Fruit fly (Drosophila melanogaster) whole organism, embryonic: ENCODE results near the gene gt.

Experiments
- Blimp-1 ChIP-seq: fragments of 200-800 bp; sonication (Bioruptor generic); optimal IDR thresholded peaks from 3 replicates; lab custom pipeline; 2018; ENCODE audit warnings: missing biosample characterization, missing genetic modification characterization, mild to moderate bottlenecking, moderate library complexity, missing genetic modification reagents
- C15 ChIP-seq: fragments of 200-800 bp; sonication (Bioruptor generic); IDR thresholded peaks from 3 replicates; pipeline ENCODE4 v1.3.6; 2022; ENCODE audit warnings: missing biosample characterization, missing genetic modification characterization
- CG10431 ChIP-seq: fragments of 200-800 bp; sonication (Bioruptor generic); optimal IDR thresholded peaks from 3 replicates; lab custom pipeline; 2018; ENCODE audit warnings: missing biosample characterization, mild to moderate bottlenecking, missing genetic modification characterization
- CG10959 ChIP-seq: fragments of 200-800 bp; sonication (Bioruptor generic); IDR thresholded peaks from 2 replicates; pipeline ENCODE4 v1.3.6; 2022; ENCODE audit warnings: missing biosample characterization, missing genetic modification characterization
- CG13296 ChIP-seq: fragments of 200-800 bp; sonication (Bioruptor generic); optimal IDR thresholded peaks from 3 replicates; lab custom pipeline; 2018; ENCODE audit warnings: missing biosample characterization, mild to moderate bottlenecking, missing genetic modification characterization
- CG13775 ChIP-seq: fragments of 200-800 bp; sonication (Bioruptor generic); optimal IDR thresholded peaks from 3 replicates; lab custom pipeline; 2017; ENCODE audit warnings: missing biosample characterization, mild to moderate bottlenecking, missing genetic modification characterization
- CG1603 ChIP-seq: fragments of 200-800 bp; sonication (Bioruptor generic); optimal IDR thresholded peaks from 2 replicates; lab custom pipeline; 2019; ENCODE audit warnings: missing biosample characterization, mild to moderate bottlenecking, missing genetic modification characterization, moderate library complexity
- CG17802 ChIP-seq: fragments of 200-800 bp; sonication (Bioruptor generic); optimal IDR thresholded peaks from 2 replicates; lab custom pipeline; 2018; ENCODE audit warnings: missing biosample characterization, mild to moderate bottlenecking, missing genetic modification characterization, moderate library complexity
- CG32772 ChIP-seq: fragments of 200-800 bp; sonication (Bioruptor generic); IDR thresholded peaks from 2 replicates; pipeline ENCODE4 v1.3.6; 2022; ENCODE audit warnings: missing biosample characterization, missing genetic modification characterization
- CG33557 ChIP-seq: fragments of 200-800 bp; sonication (Bioruptor generic); optimal IDR thresholded peaks from 2 replicates; lab custom pipeline; 2019; ENCODE audit warnings: missing biosample characterization, mild to moderate bottlenecking, missing genetic modification characterization, moderate library complexity
- CG34422 ChIP-seq: fragments of 200-800 bp; sonication (Bioruptor generic); IDR thresholded peaks from 3 replicates; pipeline ENCODE4 v1.3.6; 2022; ENCODE audit warnings: missing biosample characterization, missing genetic modification characterization
- CG3847 ChIP-seq: fragments of 200-800 bp; sonication (Bioruptor generic); IDR thresholded peaks from 2 replicates; pipeline ENCODE4 v1.3.6; 2022; ENCODE audit warnings: missing biosample characterization, missing genetic modification characterization
- CG6791 ChIP-seq: fragments of 200-800 bp; sonication (Bioruptor generic); IDR thresholded peaks from 3 replicates; pipeline ENCODE4 v1.3.6; 2022; ENCODE audit warnings: missing biosample characterization, missing genetic modification characterization; ENCODE audit not compliant: partially characterized antibody
- CG7745 ChIP-seq: fragments of 200-800 bp; sonication (Bioruptor generic); optimal IDR thresholded peaks from 2 replicates; lab custom pipeline; 2018; ENCODE audit warnings: missing biosample characterization, mild to moderate bottlenecking, missing genetic modification characterization, moderate library complexity
- CG7928 ChIP-seq: fragments of 200-800 bp; sonication (Bioruptor generic); optimal IDR thresholded peaks from 2 replicates; lab custom pipeline; 2017; ENCODE audit warnings: missing biosample characterization, mild to moderate bottlenecking, missing genetic modification characterization
- CG8290 ChIP-seq, 3 experiments: fragments of 200-800 bp; sonication (Bioruptor generic); optimal IDR thresholded peaks; 2 replicates each; lab custom pipeline; 2016 to 2019; ENCODE audit warnings: missing biosample characterization in 3 of 3, missing genetic modification characterization in 3 of 3, mild to moderate bottlenecking in 2 of 3, moderate library complexity in 1 of 3
- Doc2 ChIP-seq: fragments of 200-800 bp; sonication (Bioruptor generic); IDR thresholded peaks from 2 replicates; pipeline ENCODE4 v1.3.6; 2022; ENCODE audit warnings: missing biosample characterization, missing genetic modification characterization
- Ets65A ChIP-seq: fragments of 200-800 bp; sonication (Bioruptor generic); peaks from one replicate; lab custom pipeline; 2016; ENCODE audit warnings: missing biosample characterization, missing genetic modification characterization
- HLHmδ ChIP-seq: fragments of 200-800 bp; sonication (Bioruptor generic); optimal IDR thresholded peaks from 2 replicates; lab custom pipeline; 2018; ENCODE audit warnings: missing biosample characterization, mild to moderate bottlenecking, missing genetic modification characterization, moderate library complexity
- Hey ChIP-seq: fragments of 200-800 bp; sonication (Bioruptor generic); optimal IDR thresholded peaks from 3 replicates; lab custom pipeline; 2018; ENCODE audit warnings: missing biosample characterization, mild to moderate bottlenecking, missing genetic modification characterization
- HmgD ChIP-seq: fragments of 200-800 bp; sonication (Bioruptor generic); optimal IDR thresholded peaks from 3 replicates; lab custom pipeline; 2016; ENCODE audit warnings: missing biosample characterization, missing genetic modification characterization
- Jarid2 ChIP-seq: fragments of 200-800 bp; sonication (Bioruptor generic); optimal IDR thresholded peaks from 3 replicates; lab custom pipeline; 2017; ENCODE audit warnings: mild to moderate bottlenecking, missing biosample characterization, missing genetic modification reagents, missing genetic modification characterization
- Max ChIP-seq: fragments of 200-800 bp; sonication (Bioruptor generic); optimal IDR thresholded peaks from 2 replicates; lab custom pipeline; 2016; ENCODE audit warnings: missing biosample characterization, mild to moderate bottlenecking, missing genetic modification characterization
- NFAT ChIP-seq: fragments of 200-800 bp; sonication (Bioruptor generic); IDR thresholded peaks from 2 replicates; pipeline ENCODE4 v1.3.6; 2022; ENCODE audit warnings: missing biosample characterization, missing genetic modification characterization
- Oli ChIP-seq: fragments of 200-800 bp; sonication (Bioruptor generic); optimal IDR thresholded peaks from 2 replicates; lab custom pipeline; 2018; ENCODE audit warnings: missing biosample characterization, mild to moderate bottlenecking, missing genetic modification characterization, moderate library complexity
- Scr ChIP-seq: fragments of 200-800 bp; sonication (Bioruptor generic); IDR thresholded peaks from 2 replicates; pipeline ENCODE4 v1.3.6; 2022; ENCODE audit warnings: missing biosample characterization, missing genetic modification characterization; ENCODE audit not compliant: partially characterized antibody
- Spps ChIP-seq: fragments of 200-800 bp; sonication (Bioruptor generic); optimal IDR thresholded peaks from 2 replicates; lab custom pipeline; 2018; ENCODE audit warnings: missing biosample characterization, mild to moderate bottlenecking, missing genetic modification characterization
- Tbp ChIP-seq: fragments of >200 bp; optimal IDR thresholded peaks from 2 replicates; lab custom pipeline; 2018; ENCODE audit warnings: missing biosample characterization, missing genetic modification characterization
- Trl ChIP-seq, 3 experiments: fragments of >200 bp in 2 of 3; fragments of 200-800 bp in 1 of 3; sonication (Bioruptor generic) in 1 of 3; optimal IDR thresholded peaks; 2 replicates in 1 of 3; 3 replicates in 2 of 3; lab custom pipeline; 2016 to 2017; ENCODE audit warnings: missing biosample characterization in 1 of 3, missing genetic modification characterization in 1 of 3
- ab ChIP-seq: fragments of 200-800 bp; sonication (Bioruptor generic); optimal IDR thresholded peaks from 2 replicates; lab custom pipeline; 2016; ENCODE audit warnings: missing biosample characterization, missing genetic modification characterization
- ap ChIP-seq: fragments of 200-800 bp; sonication (Bioruptor generic); IDR thresholded peaks from 2 replicates; pipeline ENCODE4 v1.3.6; 2022; ENCODE audit warnings: missing biosample characterization, missing genetic modification characterization
- bab2 ChIP-seq: fragments of 200-800 bp; sonication (Bioruptor generic); optimal IDR thresholded peaks from 2 replicates; lab custom pipeline; 2016; ENCODE audit warnings: missing biosample characterization, missing genetic modification characterization
- chif ChIP-seq, 2 experiments: fragments of 200-800 bp; sonication (Bioruptor generic); optimal IDR thresholded peaks; 3 replicates each; lab custom pipeline; 2016; ENCODE audit warnings: missing biosample characterization in 2 of 2, missing genetic modification characterization in 2 of 2
- crp ChIP-seq, 2 experiments: fragments of 200-800 bp; sonication (Bioruptor generic); optimal IDR thresholded peaks; 2 replicates in 1 of 2; 3 replicates in 1 of 2; lab custom pipeline; 2017; ENCODE audit warnings: missing biosample characterization in 2 of 2, missing genetic modification characterization in 2 of 2, mild to moderate bottlenecking in 1 of 2, moderate library complexity in 1 of 2
- dimm ChIP-seq: fragments of 200-800 bp; sonication (Bioruptor generic); IDR thresholded peaks from 2 replicates; pipeline ENCODE4 v1.3.6; 2022; ENCODE audit warnings: missing biosample characterization, missing genetic modification characterization
- fd102C ChIP-seq: fragments of 200-800 bp; sonication (Bioruptor generic); optimal IDR thresholded peaks from 2 replicates; lab custom pipeline; 2018; ENCODE audit warnings: missing biosample characterization, mild to moderate bottlenecking, missing genetic modification characterization, moderate library complexity
- hb ChIP-seq: fragments of 200-800 bp; sonication (Bioruptor generic); IDR thresholded peaks from 3 replicates; pipeline ENCODE4 v1.3.6; 2022; ENCODE audit warnings: missing biosample characterization, missing genetic modification characterization; ENCODE audit not compliant: partially characterized antibody
- ind ChIP-seq: fragments of 200-800 bp; sonication (Bioruptor generic); optimal IDR thresholded peaks from 3 replicates; lab custom pipeline; 2016; ENCODE audit warnings: missing biosample characterization, missing genetic modification characterization
- nerfin-1 ChIP-seq: fragments of 200-800 bp; sonication (Bioruptor generic); optimal IDR thresholded peaks from 3 replicates; lab custom pipeline; 2019; ENCODE audit warnings: missing biosample characterization, mild to moderate bottlenecking, missing genetic modification characterization, moderate library complexity
- org-1 ChIP-seq: fragments of 200-800 bp; sonication (Bioruptor generic); optimal IDR thresholded peaks from 2 replicates; lab custom pipeline; 2017; ENCODE audit warnings: missing biosample characterization, missing genetic modification characterization
- pros ChIP-seq: fragments of 200-800 bp; sonication (Bioruptor generic); optimal IDR thresholded peaks from 3 replicates; lab custom pipeline; 2019; ENCODE audit warnings: missing biosample characterization, mild to moderate bottlenecking, missing genetic modification characterization, moderate library complexity
- repo ChIP-seq: fragments of 200-800 bp; sonication (Bioruptor generic); optimal IDR thresholded peaks from 2 replicates; lab custom pipeline; 2016; ENCODE audit warnings: missing biosample characterization, missing genetic modification characterization
- sens ChIP-seq: fragments of 200-800 bp; sonication (Bioruptor generic); peaks from one replicate; lab custom pipeline; 2016; ENCODE audit warnings: missing biosample characterization, missing genetic modification characterization
- ssp ChIP-seq: fragments of 200-800 bp; sonication (Bioruptor generic); IDR thresholded peaks from 2 replicates; pipeline ENCODE4 v1.3.6; 2022; ENCODE audit warnings: missing biosample characterization, missing genetic modification characterization
- tll ChIP-seq, 2 experiments: fragments of 200-800 bp in 1 of 2; fragments of >200 bp in 1 of 2; sonication (Bioruptor generic) in 1 of 2; optimal IDR thresholded peaks; 2 replicates each; lab custom pipeline; 2017 to 2019; ENCODE audit warnings: missing biosample characterization in 2 of 2, missing genetic modification characterization in 2 of 2, mild to moderate bottlenecking in 1 of 2, moderate library complexity in 1 of 2
- tx ChIP-seq: fragments of 200-800 bp; sonication (Bioruptor generic); optimal IDR thresholded peaks from 2 replicates; lab custom pipeline; 2016; ENCODE audit warnings: missing biosample characterization, missing genetic modification characterization
- vvl ChIP-seq: fragments of 200-800 bp; sonication (Bioruptor generic); IDR thresholded peaks from 2 replicates; pipeline ENCODE4 v1.3.6; 2022; ENCODE audit warnings: missing biosample characterization, missing genetic modification characterization

Gene gt

dm6 chrX:2394516-2394915 is 34.3 kb downstream of the gt start:
- TF ChIP-seq tll (GFP tag; optimal IDR thresholded peaks at IDR 0.05; lab: Kevin White, UChicago) (no peak), Hey (tag; lab: Kevin White, UChicago) (peak; percentile 60), nerfin-1 (tag; lab: Kevin White, UChicago) (peak; percentile 69), CG13775 (no peak)

DNA sequence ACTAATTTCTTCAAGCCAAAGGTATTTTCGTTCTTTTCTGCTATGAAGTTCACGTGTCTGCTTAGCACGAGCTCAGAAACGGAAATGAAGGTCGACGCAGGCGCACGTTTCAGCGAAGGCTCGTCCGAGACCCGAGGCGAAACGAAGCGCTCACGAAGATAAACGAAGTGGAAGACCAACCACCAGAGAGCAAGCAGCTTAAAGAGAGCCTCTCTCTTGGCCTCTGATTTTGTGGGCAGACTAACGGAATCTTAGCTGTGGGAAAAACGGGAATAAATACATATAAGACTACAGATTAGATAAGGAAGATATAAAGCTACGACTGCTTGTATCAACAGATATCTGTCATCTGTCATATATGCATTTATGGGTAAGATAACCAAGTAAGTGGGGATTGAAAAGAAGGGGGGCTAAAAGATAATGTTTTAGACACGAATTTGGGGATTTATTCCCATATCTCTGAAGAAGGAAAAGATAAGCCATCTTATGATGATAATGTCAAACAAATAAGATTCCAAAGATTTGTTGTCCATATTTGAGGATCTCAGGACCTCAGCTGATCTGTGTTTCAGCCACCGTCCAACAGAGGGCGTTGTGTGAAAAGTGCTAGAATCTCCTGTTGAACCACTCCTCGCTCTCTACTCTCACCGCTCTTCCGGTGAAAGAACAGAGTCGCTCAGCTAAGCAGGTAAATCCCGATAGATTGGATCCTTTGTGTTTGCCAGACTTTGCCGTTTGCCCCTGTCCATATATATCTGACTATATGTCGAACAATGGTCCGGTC is 41.0 kb downstream of the gt start, which contains the start of gene PsGEF:
TSS of gene PsGEF (minus strand) at position 86 of the 784 bp plus-strand sequence.
- no peak for TF ChIP-seq CG32772 (GFP tag; lab: Robert Waterston, UW)
- TF ChIP-seq CG7928: no peak
- peak in 1 of 2 experiments; percentile 73 for TF ChIP-seq Trl (optimal IDR thresholded peaks at IDR 0.05; lab: Kevin White, UChicago)
- no peak for TF ChIP-seq Trl (GFP tag; optimal IDR thresholded peaks at IDR 0.05; lab: Kevin White, UChicago)
- TF ChIP-seq ap (GFP tag; lab: Robert Waterston, UW): no peak
- peak; percentile 83 for TF ChIP-seq sens (GFP tag; lab: Kevin White, UChicago)
- TF ChIP-seq Scr: no peak
- no peak for TF ChIP-seq CG10959
- no peak for TF ChIP-seq CG6791 (GFP tag; lab: Robert Waterston, UW)
- peak; percentile 97 for TF ChIP-seq pros (GFP tag; lab: Kevin White, UChicago)
- peak; percentile 24 for TF ChIP-seq CG7745 (tag; lab: Kevin White, UChicago)
- no peak for TF ChIP-seq tx (GFP tag; lab: Kevin White, UChicago)
- TF ChIP-seq org-1 (GFP tag; lab: Kevin White, UChicago): no peak
- TF ChIP-seq CG1603 (tag; lab: Kevin White, UChicago): no peak
- TF ChIP-seq CG3847: no peak
- no peak for TF ChIP-seq CG8290 (GFP tag; optimal IDR thresholded peaks at IDR 0.05; lab: Kevin White, UChicago)
- TF ChIP-seq CG8290 (tag; optimal IDR thresholded peaks at IDR 0.05; lab: Kevin White, UChicago): no peak
- TF ChIP-seq crp (GFP tag; optimal IDR thresholded peaks at IDR 0.05; lab: Kevin White, UChicago): peak in 1 of 2 experiments; percentile 40
- TF ChIP-seq CG13296 (GFP tag; lab: Kevin White, UChicago): no peak
- no peak for TF ChIP-seq ssp
- no peak for TF ChIP-seq vvl (GFP tag; lab: Robert Waterston, UW)
- no peak for TF ChIP-seq dimm (GFP tag; lab: Robert Waterston, UW)
- TF ChIP-seq Tbp (GFP tag; lab: Kevin White, UChicago): peak; percentile 54
- no peak for TF ChIP-seq CG34422 (GFP tag; lab: Robert Waterston, UW)
- TF ChIP-seq hb (GFP tag; lab: Robert Waterston, UW): no peak
- no peak for TF ChIP-seq chif (GFP tag; optimal IDR thresholded peaks at IDR 0.05; lab: Kevin White, UChicago)
- TF ChIP-seq HmgD: no peak
- TF ChIP-seq HLHmδ: peak; percentile 47
- TF ChIP-seq Oli (tag; lab: Kevin White, UChicago): no peak
- no peak for TF ChIP-seq CG17802 (tag; lab: Kevin White, UChicago)
- TF ChIP-seq NFAT: no peak
- no peak for TF ChIP-seq Spps
- TF ChIP-seq bab2 (GFP tag; lab: Kevin White, UChicago): no peak
- TF ChIP-seq Jarid2: peak; percentile 43
- no peak for TF ChIP-seq Max (GFP tag; lab: Kevin White, UChicago)
- no peak for TF ChIP-seq Blimp-1 (GFP tag; lab: Kevin White, UChicago)
- no peak for TF ChIP-seq repo (GFP tag; lab: Kevin White, UChicago)
- no peak for TF ChIP-seq C15
- TF ChIP-seq CG33557 (GFP tag; lab: Kevin White, UChicago): peak; percentile 15
- peak; percentile 50 for TF ChIP-seq fd102C (GFP tag; lab: Kevin White, UChicago)
- no peak for TF ChIP-seq Ets65A (GFP tag; lab: Kevin White, UChicago)
- no peak for TF ChIP-seq ind (GFP tag; lab: Kevin White, UChicago)
- TF ChIP-seq ab (GFP tag; lab: Kevin White, UChicago): no peak
- no peak for TF ChIP-seq Doc2 (GFP tag; lab: Robert Waterston, UW)
- no peak for TF ChIP-seq CG10431 (GFP tag; lab: Kevin White, UChicago)
